Fruit fly (Drosophila melanogaster): ENCODE results near the gene crn.

Gene crn

DNA sequence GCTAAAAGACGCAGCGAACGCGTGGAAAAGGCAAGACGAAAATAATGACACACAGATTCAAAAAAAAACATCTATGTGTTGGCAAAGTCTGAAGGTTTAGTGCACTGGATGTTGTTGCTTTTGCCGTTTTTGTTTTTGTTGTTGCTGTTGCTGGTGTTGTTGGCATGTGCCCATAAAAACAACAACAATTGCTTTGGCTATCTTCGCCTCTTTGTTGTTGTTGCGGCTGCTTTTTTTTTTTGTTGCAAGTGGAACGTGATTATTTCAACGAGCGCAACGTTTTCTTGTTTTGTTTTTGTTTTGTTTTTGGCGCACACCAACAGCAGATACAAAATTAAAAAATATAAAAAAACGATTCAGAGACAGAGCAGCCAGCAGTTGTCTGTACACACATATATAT lies 39.4 kb upstream of the crn start:
- TF ChIP-seq CG14711 (tag; optimal IDR thresholded peaks at IDR 0.05) (no peak), tj (GFP tag; optimal IDR thresholded peaks at IDR 0.05) (peak; percentile 22), CG1620 (GFP tag; optimal IDR thresholded peaks at IDR 0.05) (no peak), Clk (GFP tag; optimal IDR thresholded peaks at IDR 0.05) (no peak), kay (GFP tag; ENCODE audit: borderline replicate concordance) (no peak), CG11617 (GFP tag; optimal IDR thresholded peaks at IDR 0.05) (no peak), ovo (GFP tag; optimal IDR thresholded peaks at IDR 0.05) (no peak), Crg-1 (GFP tag; optimal IDR thresholded peaks at IDR 0.05) (no peak), bab1 (GFP tag; optimal IDR thresholded peaks at IDR 0.05) (peak; percentile 23), cic (GFP tag; optimal IDR thresholded peaks at IDR 0.05) (no peak), Mnt (GFP tag; optimal IDR thresholded peaks at IDR 0.05) (no peak), CG7101 (tag; optimal IDR thresholded peaks at IDR 0.05) (no peak), cnc (optimal IDR thresholded peaks at IDR 0.05) (no peak), Hr96 (GFP tag; optimal IDR thresholded peaks at IDR 0.05) (no peak), CG33017 (tag; optimal IDR thresholded peaks at IDR 0.05) (no peak), CG7045 (GFP tag; optimal IDR thresholded peaks at IDR 0.05) (no peak)

- TF ChIP-seq pad (GFP tag; optimal IDR thresholded peaks at IDR 0.05) (no peak), toe (GFP tag; optimal IDR thresholded peaks at IDR 0.05) (no peak), CG14711 (tag; optimal IDR thresholded peaks at IDR 0.05) (no peak), CG11617 (GFP tag; optimal IDR thresholded peaks at IDR 0.05) (no peak), CG1620 (GFP tag; optimal IDR thresholded peaks at IDR 0.05) (no peak), cic (GFP tag; optimal IDR thresholded peaks at IDR 0.05) (no peak), bab1 (GFP tag; optimal IDR thresholded peaks at IDR 0.05) (no peak), cnc (optimal IDR thresholded peaks at IDR 0.05) (no peak), Crg-1 (GFP tag; optimal IDR thresholded peaks at IDR 0.05) (no peak), Mnt (GFP tag; optimal IDR thresholded peaks at IDR 0.05) (no peak), Clk (GFP tag; optimal IDR thresholded peaks at IDR 0.05) (no peak), CG12768 (GFP tag; optimal IDR thresholded peaks at IDR 0.05) (no peak), CG7101 (tag; optimal IDR thresholded peaks at IDR 0.05) (no peak), CG33017 (tag; optimal IDR thresholded peaks at IDR 0.05) (no peak), CG7045 (GFP tag; optimal IDR thresholded peaks at IDR 0.05) (no peak)
Measured at dm6 chrX:2288327-2288726, 38.5 kb upstream of the crn start.

dm6 chrX:2286985-2287384 lies 37.2 kb upstream of the crn start:
- no peak for TF ChIP-seq CG7045 (GFP tag; optimal IDR thresholded peaks at IDR 0.05)
- TF ChIP-seq kay (GFP tag; ENCODE audit: borderline replicate concordance) = no peak
- peak; percentile 32 for TF ChIP-seq tj (GFP tag; optimal IDR thresholded peaks at IDR 0.05)
- no peak for TF ChIP-seq cic (GFP tag; optimal IDR thresholded peaks at IDR 0.05)
- no peak for TF ChIP-seq Crg-1 (GFP tag; optimal IDR thresholded peaks at IDR 0.05)
- no peak for TF ChIP-seq CG12768 (GFP tag; optimal IDR thresholded peaks at IDR 0.05)
- no peak for TF ChIP-seq toe (GFP tag; optimal IDR thresholded peaks at IDR 0.05)

- TF ChIP-seq Mnt (GFP tag; optimal IDR thresholded peaks at IDR 0.05) (peak; percentile 79), CG7045 (GFP tag; optimal IDR thresholded peaks at IDR 0.05) (no peak), Crg-1 (GFP tag; optimal IDR thresholded peaks at IDR 0.05) (no peak), bab1 (GFP tag; optimal IDR thresholded peaks at IDR 0.05) (no peak), ovo (GFP tag; optimal IDR thresholded peaks at IDR 0.05) (no peak), cic (GFP tag; optimal IDR thresholded peaks at IDR 0.05) (peak; percentile 62), tj (GFP tag; optimal IDR thresholded peaks at IDR 0.05) (no peak), CG33017 (tag; optimal IDR thresholded peaks at IDR 0.05) (no peak), pad (GFP tag; optimal IDR thresholded peaks at IDR 0.05) (peak; percentile 11), CG14711 (tag; optimal IDR thresholded peaks at IDR 0.05) (no peak)
Measured at dm6 chrX:2286255-2286654, 36.5 kb upstream of the crn start.

DNA sequence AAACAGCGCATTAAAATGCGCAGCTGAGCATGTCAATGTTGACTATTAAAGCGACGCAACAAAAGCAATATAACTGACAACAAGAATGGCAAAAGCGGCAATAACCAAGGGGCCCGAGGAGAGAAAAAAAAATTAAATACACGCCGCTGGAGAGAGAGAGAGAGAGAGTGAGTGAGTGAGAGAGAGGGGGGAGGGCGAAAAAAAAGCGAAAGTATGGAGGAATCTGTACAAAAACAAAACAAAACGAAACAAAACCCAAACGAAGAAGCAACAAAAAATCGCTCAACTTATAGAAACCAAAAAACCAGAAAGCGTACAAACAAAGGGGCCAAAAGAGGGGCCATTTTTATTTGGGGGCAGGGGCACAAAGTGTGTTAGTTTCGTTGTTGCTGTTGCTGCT lies 33.7 kb upstream of the crn start:
- TF ChIP-seq Hr96 (GFP tag; optimal IDR thresholded peaks at IDR 0.05) (no peak), CG7101 (tag; optimal IDR thresholded peaks at IDR 0.05) (no peak), Crg-1 (GFP tag; optimal IDR thresholded peaks at IDR 0.05) (no peak), CG5204 (GFP tag; optimal IDR thresholded peaks at IDR 0.05) (no peak), bab1 (GFP tag; optimal IDR thresholded peaks at IDR 0.05) (no peak), CG7045 (GFP tag; optimal IDR thresholded peaks at IDR 0.05) (no peak), CG1620 (GFP tag; optimal IDR thresholded peaks at IDR 0.05) (no peak), CG33017 (tag; optimal IDR thresholded peaks at IDR 0.05) (no peak), Clk (GFP tag; optimal IDR thresholded peaks at IDR 0.05) (no peak)

DNA sequence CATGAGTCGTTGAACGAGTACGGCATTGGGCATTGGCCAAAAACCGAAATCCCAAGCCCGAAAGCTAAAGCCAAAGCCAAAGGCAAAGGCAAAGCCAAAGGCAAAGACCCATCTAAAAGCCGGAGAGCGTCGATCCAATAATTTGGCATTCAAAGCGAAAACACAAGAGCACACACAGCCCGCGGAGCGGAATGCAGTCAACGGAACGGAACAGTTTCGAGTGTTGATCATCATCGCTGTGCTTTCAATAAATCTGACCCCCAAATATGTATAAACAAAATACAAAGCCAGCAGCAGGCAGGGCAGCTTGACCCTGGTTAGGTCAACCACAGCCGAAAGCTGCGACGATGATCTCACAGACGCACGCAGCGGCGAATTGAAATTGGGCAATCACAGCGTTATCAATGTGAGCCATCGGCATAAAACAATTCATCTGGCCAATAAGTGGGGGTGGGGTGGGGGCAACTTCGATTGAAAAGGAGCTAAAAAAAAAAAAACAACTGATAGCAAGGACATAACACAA lies 29.1 kb upstream of the crn start:
- TF ChIP-seq Clk (GFP tag; optimal IDR thresholded peaks at IDR 0.05) = no peak
- no peak for TF ChIP-seq Hr96 (GFP tag; optimal IDR thresholded peaks at IDR 0.05)
- TF ChIP-seq pad (GFP tag; optimal IDR thresholded peaks at IDR 0.05) = no peak
- no peak for TF ChIP-seq Crg-1 (GFP tag; optimal IDR thresholded peaks at IDR 0.05)
- TF ChIP-seq cic (GFP tag; optimal IDR thresholded peaks at IDR 0.05) = no peak

- no peak for TF ChIP-seq Clk (GFP tag; optimal IDR thresholded peaks at IDR 0.05)
- TF ChIP-seq tj (GFP tag; optimal IDR thresholded peaks at IDR 0.05) = peak; percentile 95
- TF ChIP-seq CG1620 (GFP tag; optimal IDR thresholded peaks at IDR 0.05) = no peak
Measured at dm6 chrX:2275249-2275872, 25.6 kb upstream of the crn start, which contains the start of gene Vml. Gene Vml (plus strand): TSS chrX:2275822.

Data from whole organism, adult.